Worm (Caenorhabditis elegans): ENCODE measurements around the gene F28F8.7.

Gene F28F8.7

DNA sequence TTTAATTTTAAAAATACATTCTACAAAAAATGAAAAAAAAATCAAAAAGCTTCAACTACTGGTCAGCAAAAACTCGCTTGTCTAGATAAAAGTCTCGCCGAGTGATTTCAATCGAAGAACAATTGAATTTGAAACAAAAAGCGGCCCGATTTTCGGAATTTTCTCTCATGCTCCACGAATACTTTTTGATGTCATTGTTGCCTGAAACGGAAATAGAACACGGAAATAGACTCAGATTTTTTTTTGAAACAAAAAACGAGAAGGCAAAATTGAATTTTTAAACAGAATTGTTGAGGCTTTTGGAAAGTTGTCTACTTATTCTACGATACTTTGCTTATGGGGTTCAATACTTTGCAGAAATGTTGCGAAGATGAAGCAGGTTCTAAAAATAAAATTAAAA, 26.9 kb downstream of the F28F8.7 start:
- TF ChIP-seq nhr-237 (tag; optimal IDR thresholded peaks at IDR 0.05) (no peak), fkh-10 (GFP tag; optimal IDR thresholded peaks at IDR 0.05) (peak; percentile 74), spr-1 (tag; optimal IDR thresholded peaks at IDR 0.05) (no peak), nhr-111 (GFP tag; optimal IDR thresholded peaks at IDR 0.05) (no peak), aha-1 (tag) (no peak), lin-38 (GFP tag; IDR thresholded peaks at IDR 0.05) (no peak), unc-62 (GFP tag; optimal IDR thresholded peaks at IDR 0.05 in 1 of 2) (peak in 1 of 2 experiments; percentile 30), unc-62 (tag; optimal IDR thresholded peaks at IDR 0.05) (no peak)

DNA sequence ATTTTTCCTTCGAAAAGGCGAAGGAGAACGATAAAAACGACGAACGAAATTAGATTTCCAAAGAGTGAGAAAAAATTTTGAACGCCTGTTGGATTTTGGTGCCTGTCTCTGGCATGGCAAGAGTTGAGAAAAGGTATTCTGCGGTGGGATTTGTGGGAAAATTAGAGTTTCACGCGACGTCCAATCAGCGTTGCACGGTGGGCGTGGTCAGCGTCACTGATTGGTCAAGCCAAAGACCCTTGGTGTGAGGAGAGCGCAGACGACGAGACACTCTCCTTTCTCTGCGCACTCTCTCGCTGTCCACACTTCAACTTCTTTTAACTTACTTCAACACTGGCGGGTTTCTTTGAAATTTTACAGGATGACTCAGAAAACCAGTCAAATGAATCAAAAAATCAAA, 27.9 kb downstream of the F28F8.7 start:
- no peak for TF ChIP-seq lin-13 (GFP tag; optimal IDR thresholded peaks at IDR 0.05)
- no peak for TF ChIP-seq zfp-3 (GFP tag; conservative IDR thresholded peaks at IDR 0.05)
- no peak for TF ChIP-seq Y48G9A.11 (GFP tag; IDR thresholded peaks at IDR 0.05)
- TF ChIP-seq nhr-10 (tag; optimal IDR thresholded peaks at IDR 0.05) = no peak
- no peak for TF ChIP-seq nhr-6 (tag; optimal IDR thresholded peaks at IDR 0.05)
- no peak for TF ChIP-seq zag-1 (tag; optimal IDR thresholded peaks at IDR 0.05)
- no peak for TF ChIP-seq daf-12 (tag; optimal IDR thresholded peaks at IDR 0.05)
- TF ChIP-seq madf-5 (GFP tag; IDR thresholded peaks at IDR 0.05) = no peak
- TF ChIP-seq dpl-1 (GFP tag; optimal IDR thresholded peaks at IDR 0.05) = no peak
- no peak for TF ChIP-seq arid-1 (GFP tag; conservative IDR thresholded peaks at IDR 0.05)
- TF ChIP-seq skn-1 (tag; optimal IDR thresholded peaks at IDR 0.05) = no peak
- no peak for TF ChIP-seq tag-97 (GFP tag; IDR thresholded peaks at IDR 0.05)
- TF ChIP-seq ama-1 (optimal IDR thresholded peaks at IDR 0.05) = no peak
- no peak for TF ChIP-seq dmd-6 (GFP tag; IDR thresholded peaks at IDR 0.05)
- no peak for TF ChIP-seq cey-2 (tag; optimal IDR thresholded peaks at IDR 0.05; ENCODE audit: borderline replicate concordance, insufficient read depth)
- no peak for TF ChIP-seq ceh-44 (GFP tag; IDR thresholded peaks at IDR 0.05)
- TF ChIP-seq mes-2 (tag; optimal IDR thresholded peaks at IDR 0.05; ENCODE audit: poor library complexity, severe bottlenecking) = no peak
- no peak for TF ChIP-seq lim-7 (GFP tag; IDR thresholded peaks at IDR 0.05)

- TF ChIP-seq unc-62 (GFP tag; optimal IDR thresholded peaks at IDR 0.05 in 1 of 2) (peak in 1 of 2 experiments; percentile 81), unc-62 (tag; optimal IDR thresholded peaks at IDR 0.05) (no peak), aha-1 (tag) (peak; percentile 56), hlh-30 (tag; optimal IDR thresholded peaks at IDR 0.05; ENCODE audit: insufficient read depth) (no peak), daf-8 (GFP tag; IDR thresholded peaks at IDR 0.05) (no peak)
These were observed 30.7 kb downstream of the F28F8.7 start for ce11 chrV:15559729-15560128.

- TF ChIP-seq dmd-6 (GFP tag; IDR thresholded peaks at IDR 0.05) (no peak), daf-8 (GFP tag; IDR thresholded peaks at IDR 0.05) (no peak), zfp-2 (tag; optimal IDR thresholded peaks at IDR 0.05) (no peak), hlh-11 (tag; optimal IDR thresholded peaks at IDR 0.05) (no peak)
These were observed 31.4 kb downstream of the F28F8.7 start, which contains the start of gene acr-18 for ce11 chrV:15559047-15559446. Gene acr-18 (minus strand): TSS chrV:15559147.

- TF ChIP-seq spr-3 (GFP tag; optimal IDR thresholded peaks at IDR 0.05) (no peak), nhr-76 (tag; optimal IDR thresholded peaks at IDR 0.05) (no peak), pha-4 (GFP tag; IDR thresholded peaks at IDR 0.05) (peak; percentile 39; the same call in 1 of the 2 replicates), pha-4 (tag; optimal IDR thresholded peaks at IDR 0.05) (no peak), lin-13 (GFP tag; optimal IDR thresholded peaks at IDR 0.05) (no peak), ama-1 (optimal IDR thresholded peaks at IDR 0.05) (no peak), lin-29 (GFP tag; IDR thresholded peaks at IDR 0.05) (no peak), unc-130 (GFP tag; optimal IDR thresholded peaks at IDR 0.05) (no peak), T26A8.4 (GFP tag; IDR thresholded peaks at IDR 0.05) (peak; percentile 56), attf-4 (tag; optimal IDR thresholded peaks at IDR 0.05) (no peak), mdl-1 (tag; optimal IDR thresholded peaks at IDR 0.05) (no peak), fkh-10 (GFP tag; optimal IDR thresholded peaks at IDR 0.05) (no peak), hlh-11 (tag; optimal IDR thresholded peaks at IDR 0.05) (peak; percentile 11), daf-16 (GFP tag; optimal IDR thresholded peaks at IDR 0.05) (peak in 1 of 2 experiments; percentile 46), daf-16 (tag; optimal IDR thresholded peaks at IDR 0.05) (peak; percentile 43), ceh-62 (tag; optimal IDR thresholded peaks at IDR 0.05) (no peak), duxl-1 (tag; optimal IDR thresholded peaks at IDR 0.05; ENCODE audit: poor library complexity) (no peak), F10B5.3 (tag; optimal IDR thresholded peaks at IDR 0.05) (no peak), ctbp-1 (GFP tag; IDR thresholded peaks at IDR 0.05) (peak; percentile 35; the same call in 1 of the 2 replicates), mes-2 (tag; optimal IDR thresholded peaks at IDR 0.05; ENCODE audit: poor library complexity, severe bottlenecking) (peak; percentile 68), nhr-6 (tag; optimal IDR thresholded peaks at IDR 0.05) (peak; percentile 57), lin-38 (GFP tag; IDR thresholded peaks at IDR 0.05) (no peak)
These were observed 36.5 kb downstream of the F28F8.7 start for ce11 chrV:15553869-15554268.
